Fruit fly (Drosophila melanogaster) whole organism, embryonic: ENCODE measurements around the gene Ubi-p5E.

ENCODE experiments used
- Abd-B ChIP-seq: fragments of 200-800 bp; sonication (Bioruptor generic); optimal IDR thresholded peaks from 2 replicates; lab custom pipeline; 2018; ENCODE audit warnings: missing biosample characterization, mild to moderate bottlenecking, missing genetic modification characterization, moderate library complexity
- Antp ChIP-seq: fragments of 200-800 bp; sonication (Bioruptor generic); optimal IDR thresholded peaks from 3 replicates; lab custom pipeline; 2016; ENCODE audit warnings: missing biosample characterization, missing genetic modification characterization
- CG10147 ChIP-seq: fragments of 200-800 bp; sonication (Bioruptor generic); optimal IDR thresholded peaks from 2 replicates; lab custom pipeline; 2019; ENCODE audit warnings: missing biosample characterization, mild to moderate bottlenecking, missing genetic modification characterization, moderate library complexity
- CG10267 ChIP-seq: fragments of 200-800 bp; sonication (Bioruptor generic); optimal IDR thresholded peaks from 2 replicates; lab custom pipeline; 2018; ENCODE audit warnings: missing biosample characterization, mild to moderate bottlenecking, missing genetic modification characterization, moderate library complexity
- CG10462 ChIP-seq: fragments of 200-800 bp; sonication (Bioruptor generic); optimal IDR thresholded peaks from 2 replicates; lab custom pipeline; 2016; ENCODE audit warnings: missing biosample characterization, missing genetic modification characterization
- CG10565 ChIP-seq: fragments of 200-800 bp; sonication (Bioruptor generic); optimal IDR thresholded peaks from 3 replicates; lab custom pipeline; 2016; ENCODE audit warnings: missing biosample characterization, mild to moderate bottlenecking, missing genetic modification characterization
- CG11504 ChIP-seq: fragments of 200-800 bp; sonication (Bioruptor generic); optimal IDR thresholded peaks from 3 replicates; lab custom pipeline; 2019; ENCODE audit warnings: missing biosample characterization, mild to moderate bottlenecking, missing genetic modification characterization, moderate library complexity
- CG11560 ChIP-seq: fragments of 200-800 bp; sonication (Bioruptor generic); IDR thresholded peaks from 3 replicates; pipeline ENCODE4 v1.3.6; 2022; ENCODE audit warnings: missing biosample characterization, missing genetic modification characterization
- CG13287 ChIP-seq: fragments of 200-800 bp; sonication (Bioruptor generic); IDR thresholded peaks from 2 replicates; pipeline ENCODE4 v1.3.6; 2022; ENCODE audit warnings: missing biosample characterization, missing genetic modification characterization; ENCODE audit not compliant: partially characterized antibody
- CG13894 ChIP-seq: fragments of 200-800 bp; sonication (Bioruptor generic); optimal IDR thresholded peaks from 3 replicates; lab custom pipeline; 2018; ENCODE audit warnings: missing biosample characterization, mild to moderate bottlenecking, missing genetic modification characterization, moderate library complexity
- CG15514 ChIP-seq: fragments of 200-800 bp; sonication (Bioruptor generic); optimal IDR thresholded peaks from 3 replicates; lab custom pipeline; 2017; ENCODE audit warnings: missing biosample characterization, missing genetic modification characterization, mild to moderate bottlenecking, moderate library complexity, missing genetic modification reagents
- CG15696 ChIP-seq: fragments of 200-800 bp; sonication (Bioruptor generic); optimal IDR thresholded peaks from 2 replicates; lab custom pipeline; 2019; ENCODE audit warnings: missing biosample characterization, mild to moderate bottlenecking, missing genetic modification characterization, moderate library complexity
- CG17186 ChIP-seq: fragments of 200-800 bp; sonication (Bioruptor generic); optimal IDR thresholded peaks from 3 replicates; lab custom pipeline; 2017; ENCODE audit warnings: missing biosample characterization, missing genetic modification reagents, missing genetic modification characterization
- CG17361 ChIP-seq: fragments of 200-800 bp; sonication (Bioruptor generic); IDR thresholded peaks from 3 replicates; pipeline ENCODE4 v1.3.6; 2022; ENCODE audit warnings: missing biosample characterization, missing genetic modification characterization
- CG2116 ChIP-seq: fragments of 200-800 bp; sonication (Bioruptor generic); optimal IDR thresholded peaks from 3 replicates; lab custom pipeline; 2018; ENCODE audit warnings: missing biosample characterization, mild to moderate bottlenecking, missing genetic modification characterization
- CG30020 ChIP-seq: fragments of 200-800 bp; optimal IDR thresholded peaks from 2 replicates; lab custom pipeline; 2019; ENCODE audit warnings: missing biosample characterization, mild to moderate bottlenecking, missing genetic modification characterization, moderate library complexity
- CG34422 ChIP-seq: fragments of 200-800 bp; sonication (Bioruptor generic); IDR thresholded peaks from 3 replicates; pipeline ENCODE4 v1.3.6; 2022; ENCODE audit warnings: missing biosample characterization, missing genetic modification characterization
- CG3995 ChIP-seq: fragments of 200-800 bp; sonication (Bioruptor generic); optimal IDR thresholded peaks from 3 replicates; lab custom pipeline; 2016; ENCODE audit warnings: missing biosample characterization, missing genetic modification characterization
- CG7839 ChIP-seq: fragments of 200-800 bp; sonication (Bioruptor generic); optimal IDR thresholded peaks from 3 replicates; lab custom pipeline; 2018; ENCODE audit warnings: missing biosample characterization, mild to moderate bottlenecking, missing genetic modification characterization, moderate library complexity
- CG8290 ChIP-seq, 3 experiments: fragments of 200-800 bp; sonication (Bioruptor generic); optimal IDR thresholded peaks; 2 replicates each; lab custom pipeline; 2016 to 2019; ENCODE audit warnings: missing biosample characterization in 3 of 3, missing genetic modification characterization in 3 of 3, mild to moderate bottlenecking in 2 of 3, moderate library complexity in 1 of 3
- Dfd ChIP-seq, 2 experiments: fragments of >200 bp; optimal IDR thresholded peaks; 2 replicates each; lab custom pipeline; 2017; ENCODE audit warnings: missing biosample characterization in 2 of 2, missing genetic modification characterization in 2 of 2
- Ets97D ChIP-seq: fragments of 200-800 bp; sonication (Bioruptor generic); optimal IDR thresholded peaks from 3 replicates; lab custom pipeline; 2016; ENCODE audit warnings: missing biosample characterization, missing genetic modification characterization
- Fer3 ChIP-seq: fragments of 200-800 bp; sonication (Bioruptor generic); optimal IDR thresholded peaks from 2 replicates; lab custom pipeline; 2018; ENCODE audit warnings: missing biosample characterization, mild to moderate bottlenecking, missing genetic modification characterization, moderate library complexity
- Max ChIP-seq: fragments of 200-800 bp; sonication (Bioruptor generic); optimal IDR thresholded peaks from 2 replicates; lab custom pipeline; 2016; ENCODE audit warnings: missing biosample characterization, mild to moderate bottlenecking, missing genetic modification characterization
- Med ChIP-seq: fragments of 200-800 bp; sonication (Bioruptor generic); peaks from one replicate; lab custom pipeline; 2016; ENCODE audit warnings: missing biosample characterization, missing genetic modification characterization, mild to moderate bottlenecking, inconsistent platforms, moderate library complexity
- Nf-YC ChIP-seq: fragments of 200-800 bp; optimal IDR thresholded peaks from 3 replicates; lab custom pipeline; 2019; ENCODE audit warnings: missing biosample characterization, mild to moderate bottlenecking, missing genetic modification characterization, moderate library complexity
- Ravus ChIP-seq: fragments of 200-800 bp; sonication (Bioruptor generic); IDR thresholded peaks from 2 replicates; pipeline ENCODE4 v1.3.6; 2022; ENCODE audit warnings: missing biosample characterization, missing genetic modification characterization
- Sry-δ ChIP-seq: fragments of 200-800 bp; sonication (Bioruptor generic); optimal IDR thresholded peaks from 2 replicates; lab custom pipeline; 2016; ENCODE audit warnings: missing biosample characterization, missing genetic modification characterization
- ato ChIP-seq: fragments of 200-800 bp; sonication (Bioruptor generic); IDR thresholded peaks from 2 replicates; pipeline ENCODE4 v1.3.6; 2022; ENCODE audit warnings: missing biosample characterization, missing genetic modification characterization; ENCODE audit not compliant: partially characterized antibody
- bigmax ChIP-seq: fragments of 200-800 bp; sonication (Bioruptor generic); optimal IDR thresholded peaks from 2 replicates; lab custom pipeline; 2018; ENCODE audit warnings: missing biosample characterization, mild to moderate bottlenecking, missing genetic modification characterization
- br ChIP-seq: fragments of >200 bp; optimal IDR thresholded peaks from 2 replicates; lab custom pipeline; 2017
- cwo ChIP-seq: fragments of 200-800 bp; sonication (Bioruptor generic); optimal IDR thresholded peaks from 3 replicates; lab custom pipeline; 2017; ENCODE audit warnings: missing biosample characterization, missing genetic modification characterization, mild to moderate bottlenecking, moderate library complexity, missing genetic modification reagents
- dpn ChIP-seq, 2 experiments: fragments of 200-800 bp; sonication (Bioruptor generic); optimal IDR thresholded peaks; 3 replicates each; lab custom pipeline; 2016; ENCODE audit warnings: missing biosample characterization in 2 of 2, missing genetic modification characterization in 2 of 2
- emc ChIP-seq: fragments of 200-800 bp; sonication (Bioruptor generic); optimal IDR thresholded peaks from 2 replicates; lab custom pipeline; 2016; ENCODE audit warnings: missing biosample characterization, missing genetic modification characterization
- esg ChIP-seq: fragments of 200-800 bp; sonication (Bioruptor generic); conservative IDR thresholded peaks from 2 replicates; pipeline ENCODE4 v1.3.6; 2022; ENCODE audit warnings: missing biosample characterization, missing genetic modification characterization
- fd3F ChIP-seq: fragments of 200-800 bp; sonication (Bioruptor generic); optimal IDR thresholded peaks from 2 replicates; lab custom pipeline; 2018; ENCODE audit warnings: missing biosample characterization, mild to moderate bottlenecking, missing genetic modification characterization, moderate library complexity
- gem ChIP-seq: fragments of 200-800 bp; sonication (Bioruptor generic); optimal IDR thresholded peaks from 2 replicates; lab custom pipeline; 2019; ENCODE audit warnings: missing biosample characterization, mild to moderate bottlenecking, missing genetic modification characterization, moderate library complexity
- gsb ChIP-seq: fragments of 200-800 bp; sonication (Bioruptor generic); IDR thresholded peaks from 2 replicates; pipeline ENCODE4 v1.3.6; 2022; ENCODE audit warnings: missing biosample characterization, missing genetic modification characterization
- hbn ChIP-seq: fragments of 200-800 bp; sonication (Bioruptor generic); IDR thresholded peaks from 2 replicates; pipeline ENCODE4 v1.3.6; 2022; ENCODE audit warnings: missing biosample characterization, missing genetic modification characterization; ENCODE audit not compliant: partially characterized antibody
- inv ChIP-seq: fragments of 200-800 bp; sonication (Bioruptor generic); IDR thresholded peaks from 2 replicates; pipeline ENCODE4 v1.3.6; 2022; ENCODE audit warnings: missing biosample characterization, missing genetic modification characterization; ENCODE audit not compliant: partially characterized antibody
- mirr ChIP-seq: fragments of 200-800 bp; sonication (Bioruptor generic); optimal IDR thresholded peaks from 3 replicates; lab custom pipeline; 2018; ENCODE audit warnings: missing biosample characterization, mild to moderate bottlenecking, missing genetic modification characterization
- mld ChIP-seq: fragments of 200-800 bp; sonication (Bioruptor generic); IDR thresholded peaks from 3 replicates; pipeline ENCODE4 v1.3.6; 2022; ENCODE audit warnings: missing biosample characterization, missing genetic modification characterization; ENCODE audit not compliant: partially characterized antibody
- pnt ChIP-seq: fragments of 200-800 bp; sonication (Bioruptor generic); optimal IDR thresholded peaks from 3 replicates; lab custom pipeline; 2016; ENCODE audit warnings: missing biosample characterization, missing genetic modification characterization
- row ChIP-seq: fragments of 200-800 bp; sonication (Bioruptor generic); IDR thresholded peaks from 3 replicates; pipeline ENCODE4 v1.3.6; 2022; ENCODE audit warnings: missing biosample characterization, missing genetic modification characterization
- sens ChIP-seq: fragments of 200-800 bp; sonication (Bioruptor generic); peaks from one replicate; lab custom pipeline; 2016; ENCODE audit warnings: missing biosample characterization, missing genetic modification characterization
- sna ChIP-seq: fragments of 200-800 bp; sonication (Bioruptor generic); IDR thresholded peaks from 2 replicates; pipeline ENCODE4 v1.3.6; 2022; ENCODE audit warnings: missing biosample characterization, missing genetic modification characterization; ENCODE audit not compliant: partially characterized antibody
- stwl ChIP-seq: fragments of 200-800 bp; sonication (Bioruptor generic); optimal IDR thresholded peaks from 3 replicates; lab custom pipeline; 2018; ENCODE audit warnings: missing biosample characterization, mild to moderate bottlenecking, missing genetic modification characterization, moderate library complexity
- ttk ChIP-seq: fragments of 200-800 bp; sonication (Bioruptor generic); IDR thresholded peaks from 2 replicates; pipeline ENCODE4 v2.1.2; 2022; ENCODE audit warnings: missing biosample characterization, missing genetic modification characterization
- wor ChIP-seq: fragments of 200-800 bp; sonication (Bioruptor generic); IDR thresholded peaks from 2 replicates; pipeline ENCODE4 v1.3.6; 2022; ENCODE audit warnings: missing biosample characterization, missing genetic modification characterization
- zen ChIP-seq: fragments of 200-800 bp; sonication (Bioruptor generic); optimal IDR thresholded peaks from 3 replicates; lab custom pipeline; 2018; ENCODE audit warnings: missing biosample characterization, mild to moderate bottlenecking, missing genetic modification characterization, moderate library complexity

The Ubi-p5E gene

DNA sequence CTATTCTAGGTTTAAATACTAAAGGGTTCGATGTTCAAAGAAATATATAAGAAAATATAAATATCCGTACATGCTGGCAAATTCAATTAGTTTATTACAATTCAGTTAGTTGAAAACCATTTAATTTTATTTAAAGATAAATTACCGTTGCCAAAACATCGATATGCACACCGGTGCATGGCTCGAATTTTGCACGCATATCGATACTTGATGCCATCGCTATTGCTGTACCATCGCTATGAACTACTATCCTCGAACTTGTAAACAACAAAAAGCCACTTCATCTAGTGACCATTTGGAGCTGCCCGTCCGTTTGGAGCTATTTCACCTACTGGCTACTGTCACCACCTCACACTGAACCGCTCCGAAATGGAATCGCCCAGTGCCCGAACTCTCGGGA lies 18.5 kb downstream of the Ubi-p5E start, which contains the start of gene Josd (continued):
- TF ChIP-seq esg (GFP tag; lab: Robert Waterston, UW): no peak
- no peak for TF ChIP-seq ttk (GFP tag; lab: Robert Waterston, UW)
- TF ChIP-seq hbn (GFP tag; lab: Robert Waterston, UW): peak; percentile 87
- TF ChIP-seq Antp: no peak
- peak; percentile 69; the same call in 1 of the 2 replicates for TF ChIP-seq sna (GFP tag; lab: Robert Waterston, UW)
- no peak for TF ChIP-seq wor (GFP tag; lab: Robert Waterston, UW)
- TF ChIP-seq Ets97D: peak; percentile 31
- TF ChIP-seq CG10462 (GFP tag; lab: Kevin White, UChicago): no peak
- TF ChIP-seq CG13287 (GFP tag; lab: Robert Waterston, UW): peak; percentile 87
- peak; percentile 90 for TF ChIP-seq CG3995 (GFP tag; lab: Kevin White, UChicago)
- TF ChIP-seq zen: no peak
- TF ChIP-seq Med (GFP tag; lab: Kevin White, UChicago): peak; percentile 80
- peak; percentile 7 for TF ChIP-seq CG30020 (tag; lab: Kevin White, UChicago)
- peak; percentile 90 for TF ChIP-seq Sry-δ (GFP tag; lab: Kevin White, UChicago)
- no peak for TF ChIP-seq CG7839 (tag; lab: Kevin White, UChicago)
- no peak for TF ChIP-seq Max
- no peak for TF ChIP-seq pnt (GFP tag; lab: Kevin White, UChicago)
- TF ChIP-seq sens (GFP tag; lab: Kevin White, UChicago): peak; percentile 16
- TF ChIP-seq mirr (GFP tag; lab: Kevin White, UChicago): no peak
- peak; percentile 8 for TF ChIP-seq CG10147 (GFP tag; lab: Kevin White, UChicago)
- TF ChIP-seq gem (tag; lab: Kevin White, UChicago): no peak
- TF ChIP-seq CG15514 (GFP tag; lab: Kevin White, UChicago): peak; percentile 93
- no peak for TF ChIP-seq Fer3 (tag; lab: Kevin White, UChicago)
- no peak for TF ChIP-seq CG11560 (tag; lab: Robert Waterston, UW)
- peak; percentile 50; the same call in 1 of the 2 replicates for TF ChIP-seq ato (GFP tag; lab: Robert Waterston, UW)
- TF ChIP-seq dpn (GFP tag; optimal IDR thresholded peaks at IDR 0.05; lab: Kevin White, UChicago): no peak
- peak; percentile 67; the same call in 1 of the 3 replicates for TF ChIP-seq mld (GFP tag; lab: Robert Waterston, UW)
- no peak for TF ChIP-seq CG15696 (tag; lab: Kevin White, UChicago)
- no peak for TF ChIP-seq CG17361 (GFP tag; lab: Robert Waterston, UW)
- TF ChIP-seq Ravus (GFP tag; lab: Robert Waterston, UW): no peak
- 0 out of 3 replicates have a peak, but pooled peaks have one; percentile 11 for TF ChIP-seq CG34422 (GFP tag; lab: Robert Waterston, UW)
- TF ChIP-seq row (GFP tag; lab: Robert Waterston, UW): peak; percentile 83
- no peak for TF ChIP-seq CG17186 (GFP tag; lab: Kevin White, UChicago)
- no peak for TF ChIP-seq gsb
- no peak for TF ChIP-seq bigmax (GFP tag; lab: Kevin White, UChicago)
- TF ChIP-seq CG13894 (tag; lab: Kevin White, UChicago): no peak
- no peak for TF ChIP-seq fd3F (GFP tag; lab: Kevin White, UChicago)
- TF ChIP-seq CG10267 (tag; lab: Kevin White, UChicago): peak; percentile 6
- peak; percentile 76 for TF ChIP-seq inv (GFP tag; lab: Robert Waterston, UW)
- TF ChIP-seq CG11504 (tag; lab: Kevin White, UChicago): peak; percentile 16
- no peak for TF ChIP-seq Abd-B (GFP tag; lab: Kevin White, UChicago)
- TF ChIP-seq br (lab: Kevin White, UChicago): no peak
- TF ChIP-seq Nf-YC: peak; percentile 8
- TF ChIP-seq CG2116 (GFP tag; lab: Kevin White, UChicago): peak; percentile 95
- no peak for TF ChIP-seq CG10565 (GFP tag; lab: Kevin White, UChicago)
- no peak for TF ChIP-seq Dfd (GFP tag; optimal IDR thresholded peaks at IDR 0.05; lab: Kevin White, UChicago)
- no peak for TF ChIP-seq emc
- TF ChIP-seq cwo (GFP tag; lab: Kevin White, UChicago): no peak
- peak; percentile 48 for TF ChIP-seq stwl (tag; lab: Kevin White, UChicago)
- TF ChIP-seq CG8290 (GFP tag; optimal IDR thresholded peaks at IDR 0.05; lab: Kevin White, UChicago): no peak
- TF ChIP-seq CG8290 (tag; optimal IDR thresholded peaks at IDR 0.05; lab: Kevin White, UChicago): peak in 1 of 2 experiments; percentile 41
